Fruit fly (Drosophila melanogaster): Measurements from ENCODE around the gene CG3777.

DNA sequence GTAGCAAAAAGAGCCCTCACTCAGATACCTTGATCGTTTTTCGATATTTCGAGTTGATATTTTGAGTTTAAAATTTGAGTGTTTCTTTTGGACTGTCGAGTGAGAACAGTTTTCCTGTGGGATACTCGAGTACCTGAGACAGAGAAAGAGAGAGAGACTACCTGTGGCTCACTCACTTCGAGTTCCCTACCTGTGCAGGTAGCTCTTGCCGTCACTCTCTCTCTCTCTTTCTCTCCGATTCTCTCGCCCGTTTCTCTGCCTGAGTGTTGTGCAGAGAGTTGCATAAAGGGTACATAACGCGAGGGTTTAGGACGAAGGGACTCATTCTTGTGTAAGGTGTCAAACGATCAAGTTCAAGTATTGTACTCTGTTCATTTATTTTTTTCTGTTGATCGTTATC lies 116.2 kb downstream of the CG3777 start, which contains the start of gene sc:
- TF ChIP-seq Mnt (GFP tag; optimal IDR thresholded peaks at IDR 0.05) = no peak
- TF ChIP-seq CG1620 (GFP tag; optimal IDR thresholded peaks at IDR 0.05) = no peak
- no peak for TF ChIP-seq tj (GFP tag; optimal IDR thresholded peaks at IDR 0.05)
- TF ChIP-seq CG12768 (GFP tag; optimal IDR thresholded peaks at IDR 0.05) = no peak
- TF ChIP-seq Clk (GFP tag; optimal IDR thresholded peaks at IDR 0.05) = no peak
- no peak for TF ChIP-seq CG14711 (tag; optimal IDR thresholded peaks at IDR 0.05)
- TF ChIP-seq Hr96 (GFP tag; optimal IDR thresholded peaks at IDR 0.05) = no peak

Measured in whole organism, adult.